Fruit fly (Drosophila melanogaster): Measurements from ENCODE around the gene Dhfr.

Dhfr gene

dm6 chr3R:16524593-16525111, 43.7 kb downstream of the Dhfr start (continued):
- peak; percentile 4 for TF ChIP-seq CG18599 (GFP tag; optimal IDR thresholded peaks at IDR 0.05)
- 0 out of 2 replicates have a peak, but pooled peaks have one; percentile 40 for TF ChIP-seq sim (GFP tag; IDR thresholded peaks at IDR 0.05)
- TF ChIP-seq CG14710 (tag; optimal IDR thresholded peaks at IDR 0.05), result peak; percentile 92
- TF ChIP-seq CG17385 (GFP tag; optimal IDR thresholded peaks at IDR 0.05), result peak; percentile 19
- peak; percentile 51 for TF ChIP-seq peb (GFP tag; IDR thresholded peaks at IDR 0.05)
- TF ChIP-seq CG17359 (tag; optimal IDR thresholded peaks at IDR 0.05), result peak; percentile 28
- no peak for TF ChIP-seq gcm2 (GFP tag; optimal IDR thresholded peaks at IDR 0.05)
- TF ChIP-seq pfk (GFP tag; optimal IDR thresholded peaks at IDR 0.05), result peak; percentile 46
- peak; percentile 85 for TF ChIP-seq dmrt11E (tag; optimal IDR thresholded peaks at IDR 0.05)
- no peak for TF ChIP-seq unc-4 (GFP tag; IDR thresholded peaks at IDR 0.05; ENCODE audit: partially characterized antibody)
- peak; percentile 61; the same call in 2 of the 3 replicates for TF ChIP-seq zfh1 (GFP tag; IDR thresholded peaks at IDR 0.05)
- peak; percentile 56 for TF ChIP-seq Camta (GFP tag; optimal IDR thresholded peaks at IDR 0.05)
- no peak for TF ChIP-seq sc (optimal IDR thresholded peaks at IDR 0.05)
- TF ChIP-seq sc (GFP tag; optimal IDR thresholded peaks at IDR 0.05), result peak; percentile 75
- peak; percentile 93 for TF ChIP-seq sens (GFP tag)
- no peak for TF ChIP-seq cato (GFP tag; optimal IDR thresholded peaks at IDR 0.05; ENCODE audit: borderline replicate concordance)
- TF ChIP-seq ttk (GFP tag; IDR thresholded peaks at IDR 0.05), result peak; percentile 26; the same call in 1 of the 2 replicates
- no peak for TF ChIP-seq NfI (GFP tag; optimal IDR thresholded peaks at IDR 0.05)
- TF ChIP-seq dimm (GFP tag; IDR thresholded peaks at IDR 0.05), result no peak
- peak; percentile 61 for TF ChIP-seq zen (tag; optimal IDR thresholded peaks at IDR 0.05)
- peak; percentile 36 for TF ChIP-seq PHDP (tag; optimal IDR thresholded peaks at IDR 0.05)
- no peak for TF ChIP-seq CG11085 (GFP tag; IDR thresholded peaks at IDR 0.05)
- no peak for TF ChIP-seq E2f2 (GFP tag; IDR thresholded peaks at IDR 0.05)
- TF ChIP-seq ase (GFP tag; IDR thresholded peaks at IDR 0.05), result peak; percentile 49; the same call in 1 of the 3 replicates
- TF ChIP-seq CG10209 (GFP tag; optimal IDR thresholded peaks at IDR 0.05), result peak; percentile 60
- TF ChIP-seq CG8089 (GFP tag; optimal IDR thresholded peaks at IDR 0.05), result peak; percentile 22
- TF ChIP-seq CG11695 (GFP tag; IDR thresholded peaks at IDR 0.05), result 0 out of 3 replicates have a peak, but pooled peaks have one; percentile 10
- peak; percentile 22 for TF ChIP-seq sug (tag; optimal IDR thresholded peaks at IDR 0.05)
- peak; percentile 71 for TF ChIP-seq sisA (GFP tag; IDR thresholded peaks at IDR 0.05)
- no peak for TF ChIP-seq CG11696 (GFP tag; IDR thresholded peaks at IDR 0.05)
- no peak for TF ChIP-seq CG15269 (tag; optimal IDR thresholded peaks at IDR 0.05)
- no peak for TF ChIP-seq CG9215 (GFP tag; IDR thresholded peaks at IDR 0.05)
- TF ChIP-seq CG16779 (GFP tag; IDR thresholded peaks at IDR 0.05), result no peak
- no peak for TF ChIP-seq MBD-R2 (GFP tag; IDR thresholded peaks at IDR 0.05)
- no peak for TF ChIP-seq Dip2 (GFP tag; IDR thresholded peaks at IDR 0.05)
- no peak for TF ChIP-seq CG7963 (GFP tag; IDR thresholded peaks at IDR 0.05; ENCODE audit: partially characterized antibody)
- peak; percentile 41 for TF ChIP-seq CG12219 (GFP tag; optimal IDR thresholded peaks at IDR 0.05)
- TF ChIP-seq lov (optimal IDR thresholded peaks at IDR 0.05), result no peak
- TF ChIP-seq lov (GFP tag; IDR thresholded peaks at IDR 0.05), result no peak; the same call in 2 of the 3 replicates
- peak; percentile 61 for TF ChIP-seq CG2875 (GFP tag; optimal IDR thresholded peaks at IDR 0.05)
- no peak for TF ChIP-seq CG8765 (GFP tag; IDR thresholded peaks at IDR 0.05)
- TF ChIP-seq chn (GFP tag; optimal IDR thresholded peaks at IDR 0.05), result peak; percentile 52
- peak; percentile 57 for TF ChIP-seq CG10274 (GFP tag; optimal IDR thresholded peaks at IDR 0.05)
- peak in 1 of 2 experiments; percentile 12 for TF ChIP-seq dpn (GFP tag; optimal IDR thresholded peaks at IDR 0.05)
- peak; percentile 32; the same call in 1 of the 2 replicates for TF ChIP-seq CG4730 (GFP tag; IDR thresholded peaks at IDR 0.05)
- TF ChIP-seq CG9817 (tag; optimal IDR thresholded peaks at IDR 0.05), result no peak
- TF ChIP-seq CG13894 (tag; optimal IDR thresholded peaks at IDR 0.05), result no peak
- TF ChIP-seq HLHmδ (GFP tag; optimal IDR thresholded peaks at IDR 0.05), result peak; percentile 88
- peak; percentile 69 for TF ChIP-seq CG10654 (GFP tag; optimal IDR thresholded peaks at IDR 0.05)
- TF ChIP-seq CG16815 (GFP tag; optimal IDR thresholded peaks at IDR 0.05), result peak; percentile 53
- TF ChIP-seq CG11560 (tag; IDR thresholded peaks at IDR 0.05), result no peak
